Fruit fly (Drosophila melanogaster) whole organism, embryonic: Measurements from ENCODE around the gene tub.

Source experiments
- Abd-B ChIP-seq: fragments of 200-800 bp; sonication (Bioruptor generic); optimal IDR thresholded peaks from 2 replicates; lab custom pipeline; 2018; ENCODE audit warnings: missing biosample characterization, mild to moderate bottlenecking, missing genetic modification characterization, moderate library complexity
- Atf3 ChIP-seq: fragments of 200-800 bp; sonication (Bioruptor generic); optimal IDR thresholded peaks from 3 replicates; lab custom pipeline; 2016; ENCODE audit warnings: missing biosample characterization, missing genetic modification characterization
- Bdp1 ChIP-seq: fragments of 200-800 bp; sonication (Bioruptor generic); optimal IDR thresholded peaks from 3 replicates; lab custom pipeline; 2016; ENCODE audit warnings: missing biosample characterization, missing genetic modification characterization
- Blimp-1 ChIP-seq: fragments of 200-800 bp; sonication (Bioruptor generic); optimal IDR thresholded peaks from 3 replicates; lab custom pipeline; 2018; ENCODE audit warnings: missing biosample characterization, missing genetic modification characterization, mild to moderate bottlenecking, moderate library complexity, missing genetic modification reagents
- Bteb2 ChIP-seq: fragments of 200-800 bp; sonication (Bioruptor generic); optimal IDR thresholded peaks from 2 replicates; lab custom pipeline; 2016; ENCODE audit warnings: missing biosample characterization, missing genetic modification characterization
- CG10654 ChIP-seq: fragments of 200-800 bp; sonication (Bioruptor generic); optimal IDR thresholded peaks from 2 replicates; lab custom pipeline; 2016; ENCODE audit warnings: missing biosample characterization, missing genetic modification characterization
- CG11504 ChIP-seq: fragments of 200-800 bp; sonication (Bioruptor generic); optimal IDR thresholded peaks from 3 replicates; lab custom pipeline; 2019; ENCODE audit warnings: missing biosample characterization, mild to moderate bottlenecking, missing genetic modification characterization, moderate library complexity
- CG11696 ChIP-seq: fragments of 200-800 bp; sonication (Bioruptor generic); IDR thresholded peaks from 2 replicates; pipeline ENCODE4 v1.3.6; 2022; ENCODE audit warnings: missing biosample characterization, missing genetic modification characterization
- CG13894 ChIP-seq: fragments of 200-800 bp; sonication (Bioruptor generic); optimal IDR thresholded peaks from 3 replicates; lab custom pipeline; 2018; ENCODE audit warnings: missing biosample characterization, mild to moderate bottlenecking, missing genetic modification characterization, moderate library complexity
- CG16813 ChIP-seq: fragments of 200-800 bp; sonication (Bioruptor generic); IDR thresholded peaks from 3 replicates; pipeline ENCODE4 v1.3.6; 2022; ENCODE audit warnings: missing biosample characterization, missing genetic modification characterization; ENCODE audit not compliant: partially characterized antibody
- CG17361 ChIP-seq: fragments of 200-800 bp; sonication (Bioruptor generic); IDR thresholded peaks from 3 replicates; pipeline ENCODE4 v1.3.6; 2022; ENCODE audit warnings: missing biosample characterization, missing genetic modification characterization
- CG18262 ChIP-seq: fragments of 200-800 bp; optimal IDR thresholded peaks from 3 replicates; lab custom pipeline; 2019; ENCODE audit warnings: missing biosample characterization, mild to moderate bottlenecking, missing genetic modification characterization, moderate library complexity
- CG2202 ChIP-seq: fragments of 200-800 bp; sonication (Bioruptor generic); optimal IDR thresholded peaks from 2 replicates; lab custom pipeline; 2018; ENCODE audit warnings: missing biosample characterization, mild to moderate bottlenecking, missing genetic modification characterization
- CG2712 ChIP-seq: fragments of 200-800 bp; optimal IDR thresholded peaks from 3 replicates; lab custom pipeline; 2019; ENCODE audit warnings: missing biosample characterization, mild to moderate bottlenecking, missing genetic modification characterization, moderate library complexity
- CG32772 ChIP-seq: fragments of 200-800 bp; sonication (Bioruptor generic); IDR thresholded peaks from 2 replicates; pipeline ENCODE4 v1.3.6; 2022; ENCODE audit warnings: missing biosample characterization, missing genetic modification characterization
- CG34376 ChIP-seq: fragments of 200-800 bp; sonication (Bioruptor generic); optimal IDR thresholded peaks from 2 replicates; lab custom pipeline; 2018; ENCODE audit warnings: missing biosample characterization, mild to moderate bottlenecking, missing genetic modification characterization
- CG4424 ChIP-seq: fragments of 200-800 bp; sonication (Bioruptor generic); optimal IDR thresholded peaks from 3 replicates; lab custom pipeline; 2016; ENCODE audit warnings: missing biosample characterization, missing genetic modification characterization
- CG4617 ChIP-seq: fragments of 200-800 bp; sonication (Bioruptor generic); optimal IDR thresholded peaks from 3 replicates; lab custom pipeline; 2016; ENCODE audit warnings: missing biosample characterization, missing genetic modification characterization, borderline replicate concordance
- CG5180 ChIP-seq: fragments of 200-800 bp; sonication (Bioruptor generic); optimal IDR thresholded peaks from 3 replicates; lab custom pipeline; 2017; ENCODE audit warnings: missing biosample characterization, missing genetic modification characterization, mild to moderate bottlenecking, moderate library complexity, missing genetic modification reagents
- CG9876 ChIP-seq: fragments of 200-800 bp; sonication (Bioruptor generic); optimal IDR thresholded peaks from 2 replicates; lab custom pipeline; 2016; ENCODE audit warnings: missing biosample characterization, missing genetic modification characterization
- CrebB ChIP-seq: fragments of 200-800 bp; sonication (Bioruptor generic); optimal IDR thresholded peaks from 3 replicates; lab custom pipeline; 2018; ENCODE audit warnings: missing biosample characterization, mild to moderate bottlenecking, missing genetic modification characterization
- Eip74EF ChIP-seq, 2 experiments: fragments of 200-800 bp in 1 of 2; fragments of >200 bp in 1 of 2; sonication (Bioruptor generic) in 1 of 2; optimal IDR thresholded peaks; 2 replicates each; lab custom pipeline; 2017 to 2019; ENCODE audit warnings: missing biosample characterization in 2 of 2, missing genetic modification characterization in 2 of 2, mild to moderate bottlenecking in 1 of 2, moderate library complexity in 1 of 2
- Hr78 ChIP-seq, 2 experiments: fragments of 200-800 bp in 1 of 2; fragments of >200 bp in 1 of 2; sonication (Bioruptor generic) in 1 of 2; optimal IDR thresholded peaks; 2 replicates each; lab custom pipeline; 2017 to 2019; ENCODE audit warnings: missing biosample characterization in 2 of 2, missing genetic modification characterization in 2 of 2, mild to moderate bottlenecking in 1 of 2, moderate library complexity in 1 of 2
- Lpt ChIP-seq: fragments of >200 bp; optimal IDR thresholded peaks from 2 replicates; lab custom pipeline; 2018; ENCODE audit warnings: missing biosample characterization, missing genetic modification characterization
- NC2α ChIP-seq: fragments of 200-800 bp; sonication (Bioruptor generic); optimal IDR thresholded peaks from 2 replicates; lab custom pipeline; 2016; ENCODE audit warnings: missing biosample characterization, missing genetic modification characterization
- Nf-YC ChIP-seq: fragments of 200-800 bp; optimal IDR thresholded peaks from 3 replicates; lab custom pipeline; 2019; ENCODE audit warnings: missing biosample characterization, mild to moderate bottlenecking, missing genetic modification characterization, moderate library complexity
- Ravus ChIP-seq: fragments of 200-800 bp; sonication (Bioruptor generic); IDR thresholded peaks from 2 replicates; pipeline ENCODE4 v1.3.6; 2022; ENCODE audit warnings: missing biosample characterization, missing genetic modification characterization
- Six4 ChIP-seq: fragments of 200-800 bp; sonication (Bioruptor generic); optimal IDR thresholded peaks from 2 replicates; lab custom pipeline; 2016; ENCODE audit warnings: missing biosample characterization, missing genetic modification characterization
- Xrp1 ChIP-seq: fragments of 200-800 bp; sonication (Bioruptor generic); IDR thresholded peaks from 2 replicates; pipeline ENCODE4 v1.3.6; 2022; ENCODE audit warnings: missing biosample characterization, missing genetic modification characterization
- al ChIP-seq: fragments of 200-800 bp; sonication (Bioruptor generic); IDR thresholded peaks from 2 replicates; pipeline ENCODE4 v1.3.6; 2022; ENCODE audit warnings: missing biosample characterization, missing genetic modification characterization
- chinmo ChIP-seq: fragments of 200-800 bp; sonication (Bioruptor generic); IDR thresholded peaks from 4 replicates; pipeline ENCODE4 v1.3.6; 2022; ENCODE audit warnings: missing biosample characterization, missing genetic modification characterization; ENCODE audit not compliant: partially characterized antibody
- disco-r ChIP-seq: fragments of 200-800 bp; sonication (Bioruptor generic); optimal IDR thresholded peaks from 2 replicates; lab custom pipeline; 2016; ENCODE audit warnings: missing biosample characterization, missing genetic modification characterization
- gcm2 ChIP-seq: fragments of 200-800 bp; sonication (Bioruptor generic); optimal IDR thresholded peaks from 2 replicates; lab custom pipeline; 2016; ENCODE audit warnings: missing biosample characterization, missing genetic modification characterization
- gt ChIP-seq: fragments of 200-800 bp; sonication (Bioruptor generic); IDR thresholded peaks from 2 replicates; pipeline ENCODE4 v1.3.6; 2022; ENCODE audit warnings: missing biosample characterization, missing genetic modification characterization
- lmd ChIP-seq: fragments of 200-800 bp; sonication (Bioruptor generic); IDR thresholded peaks from 2 replicates; pipeline ENCODE4 v1.3.6; 2022; ENCODE audit warnings: missing biosample characterization, missing genetic modification characterization
- lola ChIP-seq, 3 experiments: fragments of >200 bp in 2 of 3; fragments of 200-800 bp in 1 of 3; sonication (Bioruptor generic) in 1 of 3; optimal IDR thresholded peaks; 2 replicates each; lab custom pipeline; 2017 to 2019; ENCODE audit warnings: missing biosample characterization in 3 of 3, missing genetic modification characterization in 3 of 3, mild to moderate bottlenecking in 1 of 3, moderate library complexity in 1 of 3
- lov ChIP-seq, 2 experiments: fragments of 200-800 bp in 1 of 2; fragments of >200 bp in 1 of 2; sonication (Bioruptor generic) in 1 of 2; IDR thresholded peaks in 1 of 2; optimal IDR thresholded peaks in 1 of 2; 2 replicates in 1 of 2; 3 replicates in 1 of 2; pipeline versions ENCODE4 v1.3.6 to Lab custom; 2017 to 2022; ENCODE audit warnings: missing biosample characterization in 1 of 2, missing genetic modification characterization in 1 of 2
- nmo ChIP-seq: fragments of 200-800 bp; sonication (Bioruptor generic); optimal IDR thresholded peaks from 2 replicates; lab custom pipeline; 2018; ENCODE audit warnings: missing biosample characterization, mild to moderate bottlenecking, missing genetic modification characterization, moderate library complexity
- p53 ChIP-seq: fragments of 200-800 bp; sonication (Bioruptor generic); optimal IDR thresholded peaks from 2 replicates; lab custom pipeline; 2016; ENCODE audit warnings: missing biosample characterization, missing genetic modification characterization
- psq ChIP-seq: fragments of 200-800 bp; sonication (Bioruptor generic); optimal IDR thresholded peaks from 2 replicates; lab custom pipeline; 2017; ENCODE audit warnings: missing biosample characterization, missing genetic modification characterization
- shn ChIP-seq: fragments of 200-800 bp; sonication (Bioruptor generic); optimal IDR thresholded peaks from 3 replicates; lab custom pipeline; 2016; ENCODE audit warnings: missing biosample characterization, missing genetic modification characterization
- sima ChIP-seq: fragments of 200-800 bp; sonication (Bioruptor generic); optimal IDR thresholded peaks from 2 replicates; lab custom pipeline; 2016; ENCODE audit warnings: missing biosample characterization, missing genetic modification characterization
- sisA ChIP-seq: fragments of 200-800 bp; sonication (Bioruptor generic); IDR thresholded peaks from 2 replicates; pipeline ENCODE4 v1.3.6; 2022; ENCODE audit warnings: missing biosample characterization, missing genetic modification characterization
- stc ChIP-seq: fragments of 200-800 bp; sonication (Bioruptor generic); IDR thresholded peaks from 2 replicates; pipeline ENCODE4 v1.3.6; 2022; ENCODE audit warnings: missing biosample characterization, missing genetic modification characterization
- sug ChIP-seq: fragments of 200-800 bp; optimal IDR thresholded peaks from 2 replicates; lab custom pipeline; 2019; ENCODE audit warnings: missing biosample characterization, mild to moderate bottlenecking, missing genetic modification characterization, moderate library complexity
- unc-4 ChIP-seq: fragments of 200-800 bp; sonication (Bioruptor generic); IDR thresholded peaks from 2 replicates; pipeline ENCODE4 v1.3.6; 2022; ENCODE audit warnings: missing biosample characterization, missing genetic modification characterization; ENCODE audit not compliant: partially characterized antibody
- usp ChIP-seq: fragments of >200 bp; optimal IDR thresholded peaks from 2 replicates; lab custom pipeline; 2017; ENCODE audit warnings: missing biosample characterization, missing genetic modification characterization
- zen2 ChIP-seq: fragments of 200-800 bp; sonication (Bioruptor generic); IDR thresholded peaks from 3 replicates; pipeline ENCODE4 v1.3.6; 2022; ENCODE audit warnings: missing biosample characterization, missing genetic modification characterization; ENCODE audit not compliant: partially characterized antibody

The tub gene

dm6 chr3R:4381079-4381919 is 6.2 kb upstream of the tub start, which contains the start of gene Cont (continued):
- TF ChIP-seq CG16813 (GFP tag; lab: Robert Waterston, UW) (peak; percentile 93), CrebB (tag; lab: Kevin White, UChicago) (no peak), CG17361 (GFP tag; lab: Robert Waterston, UW) (0 out of 3 replicates have a peak, but pooled peaks have one; percentile 10), psq (GFP tag; lab: Kevin White, UChicago) (no peak), CG4424 (no peak), disco-r (GFP tag; lab: Kevin White, UChicago) (no peak), CG13894 (tag; lab: Kevin White, UChicago) (peak; percentile 14), Atf3 (GFP tag; lab: Kevin White, UChicago) (no peak), sisA (GFP tag; lab: Robert Waterston, UW) (no peak), nmo (GFP tag; lab: Kevin White, UChicago) (peak; percentile 30), CG32772 (no peak), CG5180 (GFP tag; lab: Kevin White, UChicago) (no peak), Lpt (GFP tag; lab: Kevin White, UChicago) (no peak), CG9876 (GFP tag; lab: Kevin White, UChicago) (no peak), lola (GFP tag; optimal IDR thresholded peaks at IDR 0.05; lab: Kevin White, UChicago) (no peak), stc (GFP tag; lab: Robert Waterston, UW) (no peak), sug (tag; lab: Kevin White, UChicago) (no peak), p53 (no peak), Eip74EF (GFP tag; optimal IDR thresholded peaks at IDR 0.05; lab: Kevin White, UChicago) (no peak), Six4 (GFP tag; lab: Kevin White, UChicago) (no peak), unc-4 (GFP tag; lab: Robert Waterston, UW) (peak; percentile 94), Xrp1 (GFP tag; lab: Robert Waterston, UW) (0 out of 2 replicates have a peak, but pooled peaks have one; percentile 21), Abd-B (GFP tag; lab: Kevin White, UChicago) (no peak), Nf-YC (tag; lab: Kevin White, UChicago) (peak; percentile 0), CG2712 (tag; lab: Kevin White, UChicago) (peak; percentile 31), Hr78 (GFP tag; optimal IDR thresholded peaks at IDR 0.05; lab: Kevin White, UChicago) (no peak), sima (GFP tag; lab: Kevin White, UChicago) (no peak), zen2 (GFP tag; lab: Robert Waterston, UW) (peak; percentile 89), CG18262 (tag; lab: Kevin White, UChicago) (no peak), Blimp-1 (no peak), shn (GFP tag; lab: Kevin White, UChicago) (no peak), lmd (GFP tag; lab: Robert Waterston, UW) (0 out of 2 replicates have a peak, but pooled peaks have one; percentile 7), Ravus (no peak), CG11696 (GFP tag; lab: Robert Waterston, UW) (no peak), CG2202 (tag; lab: Kevin White, UChicago) (no peak), gcm2 (no peak), al (GFP tag; lab: Robert Waterston, UW) (no peak), CG4617 (peak; percentile 48), CG34376 (GFP tag; lab: Kevin White, UChicago) (no peak), usp (no peak), CG10654 (no peak), Bdp1 (GFP tag; lab: Kevin White, UChicago) (no peak), CG11504 (no peak), gt (GFP tag; lab: Robert Waterston, UW) (no peak), Bteb2 (GFP tag; lab: Kevin White, UChicago) (no peak), chinmo (GFP tag; lab: Robert Waterston, UW) (peak; percentile 90; the same call in 2 of the 4 replicates), NC2α (GFP tag; lab: Kevin White, UChicago) (no peak), lov (optimal IDR thresholded peaks at IDR 0.05; lab: Kevin White, UChicago) (no peak), lov (GFP tag; IDR thresholded peaks at IDR 0.05; lab: Robert Waterston, UW) (no peak)
